Fruit fly (Drosophila melanogaster): ENCODE measurements around the gene CG42570.

Gene CG42570

DNA sequence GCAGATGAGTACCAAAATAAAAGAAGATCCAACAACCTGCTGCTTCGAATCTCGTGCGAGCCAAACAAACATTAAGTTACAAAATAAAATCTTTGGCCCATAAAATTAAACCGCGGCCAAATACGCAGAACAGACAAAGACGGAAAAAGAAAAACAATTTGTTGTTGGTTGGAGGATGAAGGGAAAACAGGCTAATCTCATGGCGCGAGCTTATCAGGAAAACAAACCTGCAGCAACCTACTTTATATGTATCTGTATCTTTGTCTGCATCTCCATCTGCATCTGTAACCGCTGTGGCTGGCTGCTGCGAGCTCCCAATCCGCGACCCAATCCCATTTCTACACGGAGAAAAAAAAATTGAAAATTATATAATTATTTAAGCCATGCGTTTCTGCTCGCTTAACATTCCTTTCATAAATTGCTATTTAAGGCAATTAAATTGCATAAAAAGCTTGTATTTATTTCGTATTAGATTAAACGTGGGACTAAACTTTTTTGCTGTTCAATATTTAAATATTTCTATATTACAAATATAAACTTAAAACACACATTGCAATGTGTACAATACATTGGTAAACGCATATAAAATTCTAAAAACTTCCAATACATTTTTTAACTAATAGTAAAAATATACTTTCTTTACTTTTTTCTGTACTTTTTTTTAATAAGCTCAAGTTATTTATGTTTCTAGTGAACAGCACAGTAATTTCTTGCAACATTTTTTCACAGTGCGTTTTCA, 24.7 kb upstream of the CG42570 start (continued):
- TF ChIP-seq salm (tag; optimal IDR thresholded peaks at IDR 0.05) (no peak), Lim3 (GFP tag; IDR thresholded peaks at IDR 0.05) (no peak), Taf1 (GFP tag; IDR thresholded peaks at IDR 0.05) (no peak), chm (GFP tag; IDR thresholded peaks at IDR 0.05) (no peak), pfk (GFP tag; optimal IDR thresholded peaks at IDR 0.05) (no peak), E2f2 (GFP tag; IDR thresholded peaks at IDR 0.05) (no peak), ken (GFP tag; IDR thresholded peaks at IDR 0.05) (no peak), ro (GFP tag; IDR thresholded peaks at IDR 0.05) (no peak), CG33213 (GFP tag; optimal IDR thresholded peaks at IDR 0.05) (no peak), CG3407 (GFP tag; optimal IDR thresholded peaks at IDR 0.05) (no peak), Mes4 (GFP tag; optimal IDR thresholded peaks at IDR 0.05) (no peak), hth (optimal IDR thresholded peaks at IDR 0.05) (no peak), sob (GFP tag; IDR thresholded peaks at IDR 0.05) (no peak), Pdp1 (GFP tag; optimal IDR thresholded peaks at IDR 0.05) (peak in 1 of 2 experiments; percentile 35), Bgb (GFP tag; IDR thresholded peaks at IDR 0.05; ENCODE audit: partially characterized antibody) (no peak), CG2678 (tag; optimal IDR thresholded peaks at IDR 0.05) (peak; percentile 56), eyg (GFP tag; optimal IDR thresholded peaks at IDR 0.05) (no peak), CG7745 (tag; optimal IDR thresholded peaks at IDR 0.05) (no peak), Optix (GFP tag; IDR thresholded peaks at IDR 0.05) (no peak), Chrac-16 (GFP tag; optimal IDR thresholded peaks at IDR 0.05) (peak; percentile 23), bcd (GFP tag; optimal IDR thresholded peaks at IDR 0.05) (peak; percentile 14), CrebB (tag; optimal IDR thresholded peaks at IDR 0.05) (no peak), Adf1 (GFP tag; IDR thresholded peaks at IDR 0.05) (no peak), MBD-R2 (GFP tag; IDR thresholded peaks at IDR 0.05) (no peak), lov (optimal IDR thresholded peaks at IDR 0.05) (no peak), lov (GFP tag; IDR thresholded peaks at IDR 0.05) (no peak), CG1603 (tag; optimal IDR thresholded peaks at IDR 0.05) (no peak), croc (GFP tag; conservative IDR thresholded peaks at IDR 0.05) (0 out of 3 replicates have a peak, but pooled peaks have one; percentile 24), Dip3 (GFP tag; optimal IDR thresholded peaks at IDR 0.05) (no peak), jing (GFP tag; optimal IDR thresholded peaks at IDR 0.05) (no peak), bsh (GFP tag; optimal IDR thresholded peaks at IDR 0.05) (peak in 1 of 2 experiments; percentile 41), CG2116 (GFP tag; optimal IDR thresholded peaks at IDR 0.05) (peak; percentile 11), eve (GFP tag; optimal IDR thresholded peaks at IDR 0.05) (no peak), z (GFP tag; IDR thresholded peaks at IDR 0.05) (no peak), CG11456 (GFP tag; IDR thresholded peaks at IDR 0.05) (no peak), CG12299 (tag; optimal IDR thresholded peaks at IDR 0.05) (no peak), da (GFP tag; optimal IDR thresholded peaks at IDR 0.05) (no peak), Xbp1 (GFP tag; optimal IDR thresholded peaks at IDR 0.05) (no peak), Dek (tag; optimal IDR thresholded peaks at IDR 0.05) (no peak), CG1529 (GFP tag; optimal IDR thresholded peaks at IDR 0.05) (no peak), CG10462 (GFP tag; optimal IDR thresholded peaks at IDR 0.05) (no peak), tup (GFP tag; optimal IDR thresholded peaks at IDR 0.05) (no peak), Fer3 (tag; optimal IDR thresholded peaks at IDR 0.05) (no peak), so (GFP tag; IDR thresholded peaks at IDR 0.05) (no peak), kah (GFP tag; optimal IDR thresholded peaks at IDR 0.05) (no peak), Hey (tag; optimal IDR thresholded peaks at IDR 0.05) (no peak), sc (optimal IDR thresholded peaks at IDR 0.05) (no peak), sc (GFP tag; optimal IDR thresholded peaks at IDR 0.05) (peak; percentile 57), en (GFP tag; optimal IDR thresholded peaks at IDR 0.05) (no peak), ranshi (GFP tag; IDR thresholded peaks at IDR 0.05) (no peak), CG4424 (GFP tag; optimal IDR thresholded peaks at IDR 0.05) (peak; percentile 66), bowl (GFP tag; IDR thresholded peaks at IDR 0.05) (no peak)
